Worm (Caenorhabditis elegans): Measurements from ENCODE around the gene ZK856.19.

ce11 chrV:10247673-10248239 is 43.0 kb upstream of the ZK856.19 start:
- TF ChIP-seq unc-39 (tag; optimal IDR thresholded peaks at IDR 0.05), result no peak
- no peak for TF ChIP-seq nhr-77 (tag; optimal IDR thresholded peaks at IDR 0.05)

Measured in whole organism, L3 larva.